Worm (Caenorhabditis elegans) whole organism, L1 larva: ENCODE results near the gene F42G4.7.

Source experiments
- C04F5.9 ChIP-seq: sonication (generic microtip); optimal IDR thresholded peaks from 2 replicates; lab custom pipeline; 2016; ENCODE audit warnings: missing genetic modification characterization, missing compliant biosample characterization
- C16A3.4 ChIP-seq: fragments of 150-350 bp; optimal IDR thresholded peaks from 2 replicates; lab custom pipeline; 2014; ENCODE audit warnings: missing biosample characterization, missing genetic modification characterization
- F16B12.6 ChIP-seq: fragments of 150-350 bp; optimal IDR thresholded peaks from 2 replicates; lab custom pipeline; 2014; ENCODE audit warnings: missing biosample characterization, missing genetic modification characterization
- Y116A8C.19 ChIP-seq: sonication (generic microtip); optimal IDR thresholded peaks from 2 replicates; lab custom pipeline; 2016; ENCODE audit warnings: missing compliant biosample characterization, missing genetic modification characterization, borderline replicate concordance
- aly-2 ChIP-seq: fragments of 150-350 bp; optimal IDR thresholded peaks from 2 replicates; lab custom pipeline; 2014; ENCODE audit warnings: missing biosample characterization, missing genetic modification characterization
- ceh-82 ChIP-seq, 3 experiments: fragments of 150-350 bp in 1 of 3; sonication (generic microtip) in 2 of 3; optimal IDR thresholded peaks; 2 replicates each; lab custom pipeline; 2014 to 2017; ENCODE audit warnings: missing biosample characterization in 3 of 3, missing genetic modification characterization in 3 of 3
- ceh-88 ChIP-seq: fragments of 200-800 bp; sonication (Bioruptor generic); IDR thresholded peaks from 2 replicates; pipeline ENCODE4 v1.3.6; 2022; ENCODE audit warnings: missing genetic modification characterization, missing compliant biosample characterization
- ces-1 ChIP-seq: fragments of 150-350 bp; optimal IDR thresholded peaks from 2 replicates; lab custom pipeline; 2014; ENCODE audit warnings: missing biosample characterization, missing genetic modification reagents, missing genetic modification characterization
- efl-1 ChIP-seq, 4 experiments: fragments of 150-350 bp; optimal IDR thresholded peaks in 3 of 4; peaks in 1 of 4; 1 replicate in 1 of 4; 2 replicates in 3 of 4; lab custom pipeline; 2014; ENCODE audit warnings: missing biosample characterization in 2 of 4, missing genetic modification characterization in 2 of 4, missing genetic modification reagents in 2 of 4
- efl-3 ChIP-seq: fragments of 200-800 bp; sonication (Bioruptor generic); optimal IDR thresholded peaks from 2 replicates; lab custom pipeline; 2018; ENCODE audit warnings: mild to moderate bottlenecking, missing genetic modification characterization, missing compliant biosample characterization
- egl-13 ChIP-seq: sonication (generic microtip); optimal IDR thresholded peaks from 2 replicates; lab custom pipeline; 2016; ENCODE audit warnings: missing genotype, missing genetic modification reagents, missing genetic modification characterization, missing compliant biosample characterization
- egl-27 ChIP-seq, 2 experiments: fragments of 150-350 bp in 1 of 2; sonication (generic microtip); optimal IDR thresholded peaks; 3 replicates each; lab custom pipeline; 2017 to 2018; ENCODE audit warnings: missing biosample characterization in 2 of 2, missing genetic modification characterization in 2 of 2, missing genetic modification reagents in 2 of 2
- elt-2 ChIP-seq: sonication (generic microtip); optimal IDR thresholded peaks from 2 replicates; lab custom pipeline; 2016; ENCODE audit warnings: missing genetic modification characterization, mild to moderate bottlenecking, inconsistent platforms, missing compliant biosample characterization, missing genetic modification reagents
- elt-3 ChIP-seq, 6 experiments: fragments of 150-350 bp in 1 of 6; sonication (generic microtip); optimal IDR thresholded peaks; 2 replicates each; lab custom pipeline; 2017 to 2018; ENCODE audit warnings: missing biosample characterization in 6 of 6, missing genetic modification characterization in 6 of 6, inconsistent platforms in 1 of 6
- hlh-17 ChIP-seq: fragments of 200-800 bp; sonication (Bioruptor generic); optimal IDR thresholded peaks from 2 replicates; lab custom pipeline; 2018; ENCODE audit warnings: missing genetic modification characterization, mild to moderate bottlenecking, missing compliant biosample characterization, moderate library complexity, borderline replicate concordance
- jun-1 ChIP-seq: fragments of 150-350 bp; optimal IDR thresholded peaks from 2 replicates; lab custom pipeline; 2014; ENCODE audit warnings: missing biosample characterization, missing genetic modification reagents, missing genetic modification characterization
- lin-14 ChIP-seq: fragments of 200-800 bp; sonication (Bioruptor generic); optimal IDR thresholded peaks from 2 replicates; lab custom pipeline; 2018; ENCODE audit warnings: mild to moderate bottlenecking, missing genetic modification characterization, moderate library complexity, missing compliant biosample characterization
- lin-35 ChIP-seq, 2 experiments: fragments of 150-350 bp; optimal IDR thresholded peaks; 2 replicates each; lab custom pipeline; 2014; ENCODE audit warnings: missing biosample characterization in 2 of 2, missing genetic modification characterization in 2 of 2, missing genetic modification reagents in 2 of 2
- lin-39 ChIP-seq: fragments of 150-350 bp; optimal IDR thresholded peaks from 2 replicates; lab custom pipeline; 2014; ENCODE audit warnings: missing biosample characterization, missing genetic modification reagents, missing genetic modification characterization
- mdl-1 ChIP-seq, 2 experiments: fragments of 150-350 bp; optimal IDR thresholded peaks; 2 replicates each; lab custom pipeline; 2014 to 2017; ENCODE audit warnings: missing biosample characterization in 2 of 2, missing genetic modification characterization in 2 of 2, inconsistent platforms in 1 of 2
- nhr-12 ChIP-seq: sonication (generic microtip); optimal IDR thresholded peaks from 2 replicates; lab custom pipeline; 2017; ENCODE audit warnings: missing biosample characterization, missing genetic modification characterization
- nhr-19 ChIP-seq: fragments of 200-800 bp; sonication (Bioruptor generic); conservative IDR thresholded peaks from 2 replicates; pipeline ENCODE4 v1.3.6; 2022; ENCODE audit warnings: missing genetic modification characterization, missing compliant biosample characterization
- nhr-20 ChIP-seq: sonication (generic microtip); optimal IDR thresholded peaks from 2 replicates; lab custom pipeline; 2016; ENCODE audit warnings: mild to moderate bottlenecking, missing genetic modification characterization, missing compliant biosample characterization
- nhr-237 ChIP-seq: fragments of 150-350 bp; optimal IDR thresholded peaks from 2 replicates; lab custom pipeline; 2014; ENCODE audit warnings: missing biosample characterization, missing genetic modification characterization
- nhr-71 ChIP-seq: sonication (generic microtip); optimal IDR thresholded peaks from 2 replicates; lab custom pipeline; 2016; ENCODE audit warnings: mild to moderate bottlenecking, missing genetic modification characterization, moderate library complexity, missing compliant biosample characterization
- nhr-85 ChIP-seq: sonication (generic microtip); peaks from one replicate; lab custom pipeline; 2016; ENCODE audit warnings: missing genetic modification characterization, inconsistent platforms, missing compliant biosample characterization
- nhr-90 ChIP-seq: sonication (generic microtip); optimal IDR thresholded peaks from 2 replicates; lab custom pipeline; 2016; ENCODE audit warnings: mild to moderate bottlenecking, missing genetic modification characterization, missing compliant biosample characterization; ENCODE audit not compliant: poor library complexity
- pqm-1 ChIP-seq: sonication (generic microtip); optimal IDR thresholded peaks from 3 replicates; lab custom pipeline; 2017; ENCODE audit warnings: missing biosample characterization, missing genetic modification characterization
- rnt-1 ChIP-seq: sonication (generic microtip); optimal IDR thresholded peaks from 2 replicates; lab custom pipeline; 2016; ENCODE audit warnings: mild to moderate bottlenecking, missing genetic modification characterization, moderate library complexity, missing compliant biosample characterization
- snu-23 ChIP-seq: sonication (generic microtip); optimal IDR thresholded peaks from 2 replicates; lab custom pipeline; 2016; ENCODE audit warnings: missing genetic modification characterization, missing compliant biosample characterization
- sptf-1 ChIP-seq: fragments of 150-350 bp; optimal IDR thresholded peaks from 2 replicates; lab custom pipeline; 2014; ENCODE audit warnings: missing biosample characterization, missing genetic modification characterization
- swsn-7 ChIP-seq: sonication (generic microtip); optimal IDR thresholded peaks from 2 replicates; lab custom pipeline; 2016; ENCODE audit warnings: missing genetic modification characterization, missing compliant biosample characterization
- unc-130 ChIP-seq: fragments of 150-350 bp; optimal IDR thresholded peaks from 2 replicates; lab custom pipeline; 2017; ENCODE audit warnings: missing biosample characterization, missing genetic modification characterization, inconsistent platforms
- unc-62 ChIP-seq: fragments of 150-350 bp; optimal IDR thresholded peaks from 2 replicates; lab custom pipeline; 2014; ENCODE audit warnings: missing biosample characterization, missing genetic modification reagents, missing genetic modification characterization
- ztf-11 ChIP-seq, 2 experiments: sonication (generic microtip); optimal IDR thresholded peaks; 2 replicates each; lab custom pipeline; 2016 to 2017; ENCODE audit warnings: missing genetic modification characterization in 2 of 2, missing biosample characterization in 1 of 2, missing compliant biosample characterization in 1 of 2

The F42G4.7 gene

ce11 chrII:13077746-13078145 is 30.7 kb upstream of the F42G4.7 start:
- TF ChIP-seq lin-14 (GFP tag; lab: Kevin White, UChicago) (peak; percentile 22), mdl-1 (tag; optimal IDR thresholded peaks at IDR 0.05; lab: Kevin White, UChicago) (peak in 1 of 2 experiments; percentile 46), Y116A8C.19 (no peak), nhr-71 (tag; lab: Kevin White, UChicago) (peak; percentile 46), lin-35 (GFP tag; optimal IDR thresholded peaks at IDR 0.05; lab: Kevin White, UChicago) (peak in 1 of 2 experiments; percentile 58), nhr-90 (tag; lab: Kevin White, UChicago) (peak; percentile 44), elt-2 (tag; lab: Kevin White, UChicago) (peak; percentile 98), rnt-1 (tag; lab: Kevin White, UChicago) (no peak), nhr-19 (GFP tag; lab: Robert Waterston, UW) (0 out of 2 replicates have a peak, but pooled peaks have one; percentile 17), efl-1 (optimal IDR thresholded peaks at IDR 0.05; lab: Kevin White, UChicago) (no peak), efl-1 (GFP tag; optimal IDR thresholded peaks at IDR 0.05 in 1 of 2; lab: Kevin White, UChicago) (peak in 1 of 2 experiments; percentile 52), nhr-20 (peak; percentile 54), nhr-85 (tag; lab: Kevin White, UChicago) (no peak)

ce11 chrII:13076301-13076916 is 29.3 kb upstream of the F42G4.7 start:
- no peak for TF ChIP-seq ceh-82 (tag; optimal IDR thresholded peaks at IDR 0.05; lab: Kevin White, UChicago)
- no peak for TF ChIP-seq efl-1 (optimal IDR thresholded peaks at IDR 0.05; lab: Kevin White, UChicago)
- TF ChIP-seq efl-1 (GFP tag; optimal IDR thresholded peaks at IDR 0.05 in 1 of 2; lab: Kevin White, UChicago): peak in 1 of 2 experiments; percentile 75
- TF ChIP-seq egl-13 (tag; lab: Kevin White, UChicago): no peak
- no peak for TF ChIP-seq snu-23
- no peak for TF ChIP-seq egl-27 (tag; optimal IDR thresholded peaks at IDR 0.05; lab: Kevin White, UChicago)
- no peak for TF ChIP-seq nhr-237 (tag; lab: Kevin White, UChicago)
- no peak for TF ChIP-seq ceh-88 (GFP tag; lab: Robert Waterston, UW)
- no peak for TF ChIP-seq hlh-17
- peak; percentile 54 for TF ChIP-seq elt-2 (tag; lab: Kevin White, UChicago)

- TF ChIP-seq lin-14 (GFP tag; lab: Kevin White, UChicago) (no peak), nhr-20 (no peak), nhr-12 (tag; lab: Kevin White, UChicago) (no peak), F16B12.6 (tag; lab: Kevin White, UChicago) (no peak), efl-1 (optimal IDR thresholded peaks at IDR 0.05; lab: Kevin White, UChicago) (no peak), efl-1 (GFP tag; optimal IDR thresholded peaks at IDR 0.05 in 1 of 2; lab: Kevin White, UChicago) (peak in 1 of 2 experiments; percentile 77)
- TF ChIP-seq, all 84 proteins: peak for 1
Measured at ce11 chrII:13073742-13074141, 26.7 kb upstream of the F42G4.7 start.

ce11 chrII:13073102-13073501 is 26.0 kb upstream of the F42G4.7 start, which contains the start of gene F42G4.5:
TSS of gene F42G4.5 (plus strand) at chrII:13073480.
- no peak for TF ChIP-seq aly-2
- TF ChIP-seq efl-3 (GFP tag; lab: Kevin White, UChicago): no peak
- peak; percentile 69 for TF ChIP-seq elt-2 (tag; lab: Kevin White, UChicago)
- TF ChIP-seq unc-62 (GFP tag; lab: Kevin White, UChicago): no peak
- no peak for TF ChIP-seq C16A3.4 (tag; lab: Kevin White, UChicago)
- no peak for TF ChIP-seq unc-130 (tag; lab: Kevin White, UChicago)
- no peak for TF ChIP-seq lin-14 (GFP tag; lab: Kevin White, UChicago)
- no peak for TF ChIP-seq lin-39 (tag; lab: Kevin White, UChicago)
- no peak for TF ChIP-seq ztf-11 (tag; optimal IDR thresholded peaks at IDR 0.05; lab: Kevin White, UChicago)
- no peak for TF ChIP-seq elt-3 (tag; optimal IDR thresholded peaks at IDR 0.05; lab: Kevin White, UChicago)
- no peak for TF ChIP-seq C04F5.9
- TF ChIP-seq swsn-7 (tag; lab: Kevin White, UChicago): no peak
- TF ChIP-seq nhr-19 (GFP tag; lab: Robert Waterston, UW): no peak
- no peak for TF ChIP-seq sptf-1 (tag; lab: Kevin White, UChicago)
- no peak for TF ChIP-seq ces-1 (GFP tag; lab: Kevin White, UChicago)
- peak; percentile 79 for TF ChIP-seq pqm-1
- TF ChIP-seq lin-35 (GFP tag; optimal IDR thresholded peaks at IDR 0.05; lab: Kevin White, UChicago): peak in 1 of 2 experiments; percentile 33
- no peak for TF ChIP-seq snu-23
- TF ChIP-seq jun-1: no peak
